Worm (Caenorhabditis elegans): ENCODE measurements around the gene F07H5.10.

Gene F07H5.10

ce11 chrII:8820126-8820972 is 12.0 kb upstream of the F07H5.10 start (continued):
- TF ChIP-seq hif-1 (tag; optimal IDR thresholded peaks at IDR 0.05), result peak in 1 of 2 experiments; percentile 6
- TF ChIP-seq zfp-3 (GFP tag; conservative IDR thresholded peaks at IDR 0.05), result peak; percentile 9
- TF ChIP-seq dmd-8 (GFP tag; IDR thresholded peaks at IDR 0.05), result 0 out of 2 replicates have a peak, but pooled peaks have one; percentile 41
- TF ChIP-seq nhr-25 (tag; optimal IDR thresholded peaks at IDR 0.05; ENCODE audit: borderline replicate concordance, insufficient read depth), result peak; percentile 43
- TF ChIP-seq ceh-32 (tag; optimal IDR thresholded peaks at IDR 0.05; ENCODE audit: poor library complexity), result no peak
- TF ChIP-seq mxl-3 (GFP tag; optimal IDR thresholded peaks at IDR 0.05), result no peak
- TF ChIP-seq F10B5.3 (tag; optimal IDR thresholded peaks at IDR 0.05), result no peak
- no peak for TF ChIP-seq aly-2 (tag; optimal IDR thresholded peaks at IDR 0.05)
- no peak for TF ChIP-seq F26F4.8 (GFP tag; conservative IDR thresholded peaks at IDR 0.05)
- no peak for TF ChIP-seq php-3 (GFP tag; IDR thresholded peaks at IDR 0.05)
- peak; percentile 19 for TF ChIP-seq duxl-1 (tag; optimal IDR thresholded peaks at IDR 0.05; ENCODE audit: poor library complexity)

- TF ChIP-seq lsy-2 (tag; optimal IDR thresholded peaks at IDR 0.05) (peak; percentile 10 to 53), nhr-28 (tag; optimal IDR thresholded peaks at IDR 0.05) (peak; percentile 25), rbr-2 (tag; optimal IDR thresholded peaks at IDR 0.05) (no peak), aha-1 (tag) (peak; percentile 65), unc-130 (GFP tag; optimal IDR thresholded peaks at IDR 0.05) (no peak), nhr-48 (tag; optimal IDR thresholded peaks at IDR 0.05) (peak; percentile 55), duxl-1 (tag; optimal IDR thresholded peaks at IDR 0.05; ENCODE audit: poor library complexity) (no peak), unc-62 (GFP tag; optimal IDR thresholded peaks at IDR 0.05 in 1 of 2) (peak in 1 of 2 experiments; percentile 89), unc-62 (tag; optimal IDR thresholded peaks at IDR 0.05) (no peak), mep-1 (tag; optimal IDR thresholded peaks at IDR 0.05) (peak; percentile 65), nhr-6 (tag; optimal IDR thresholded peaks at IDR 0.05) (peak; percentile 49), lin-13 (GFP tag; optimal IDR thresholded peaks at IDR 0.05) (no peak), hlh-30 (tag; optimal IDR thresholded peaks at IDR 0.05; ENCODE audit: insufficient read depth) (peak; percentile 60)
Observed at ce11 chrII:8818978-8819896, 10.9 kb upstream of the F07H5.10 start, which contains the start of gene F46C5.10. Gene F46C5.10 (minus strand): TSS chrII:8819028.

- TF ChIP-seq daf-8 (GFP tag; IDR thresholded peaks at IDR 0.05) (no peak), Y48G9A.11 (GFP tag; IDR thresholded peaks at IDR 0.05) (no peak), ceh-62 (tag; optimal IDR thresholded peaks at IDR 0.05) (no peak), ztf-11 (tag; optimal IDR thresholded peaks at IDR 0.05) (no peak), F10B5.3 (tag; optimal IDR thresholded peaks at IDR 0.05) (no peak), hmg-1.1 (GFP tag; IDR thresholded peaks at IDR 0.05) (no peak), nhr-102 (tag; optimal IDR thresholded peaks at IDR 0.05) (peak; percentile 14), skn-1 (tag; optimal IDR thresholded peaks at IDR 0.05) (no peak), dmd-6 (GFP tag; IDR thresholded peaks at IDR 0.05) (peak; percentile 39), snpc-1.2 (GFP tag; IDR thresholded peaks at IDR 0.05) (no peak), zfp-2 (tag; optimal IDR thresholded peaks at IDR 0.05) (no peak), nhr-42 (GFP tag; IDR thresholded peaks at IDR 0.05) (no peak), sdz-12 (GFP tag; optimal IDR thresholded peaks at IDR 0.05) (no peak), pqm-1 (tag; optimal IDR thresholded peaks at IDR 0.05) (no peak), lsy-2 (tag; optimal IDR thresholded peaks at IDR 0.05) (no peak), hlh-30 (tag; optimal IDR thresholded peaks at IDR 0.05; ENCODE audit: insufficient read depth) (peak; percentile 77), ZK337.2 (GFP tag; IDR thresholded peaks at IDR 0.05) (no peak), ztf-7 (tag; optimal IDR thresholded peaks at IDR 0.05) (no peak), mes-2 (tag; optimal IDR thresholded peaks at IDR 0.05; ENCODE audit: poor library complexity, severe bottlenecking) (no peak), spr-1 (tag; optimal IDR thresholded peaks at IDR 0.05) (no peak), mdl-1 (tag; optimal IDR thresholded peaks at IDR 0.05) (peak in 1 of 2 experiments; percentile 78), daf-19 (GFP tag; conservative IDR thresholded peaks at IDR 0.05) (no peak), cey-2 (tag; optimal IDR thresholded peaks at IDR 0.05; ENCODE audit: borderline replicate concordance, insufficient read depth) (peak; percentile 78), spr-3 (GFP tag; optimal IDR thresholded peaks at IDR 0.05) (no peak)
Observed at ce11 chrII:8818257-8818656, 9.9 kb upstream of the F07H5.10 start.
